Worm (Caenorhabditis elegans): ENCODE results near the gene srw-4.

ce11 chrV:2891927-2892326 is 3.3 kb upstream of the srw-4 start, which contains the start of gene F37B4.15:
- TF ChIP-seq ceh-6 (GFP tag; optimal IDR thresholded peaks at IDR 0.05) (no peak), lin-11 (tag; optimal IDR thresholded peaks at IDR 0.05) (no peak), nfya-1 (tag; optimal IDR thresholded peaks at IDR 0.05) (no peak), nhr-11 (tag; optimal IDR thresholded peaks at IDR 0.05) (no peak), T23F11.4 (GFP tag; optimal IDR thresholded peaks at IDR 0.05) (no peak), madf-2 (tag; optimal IDR thresholded peaks at IDR 0.05) (no peak), ceh-31 (tag; optimal IDR thresholded peaks at IDR 0.05) (no peak), tbx-2 (tag; optimal IDR thresholded peaks at IDR 0.05) (no peak), pqm-1 (tag; optimal IDR thresholded peaks at IDR 0.05) (no peak), ama-1 (optimal IDR thresholded peaks at IDR 0.05) (no peak)
